Comparison of ENCODE assay signal across 6 worm cellular contexts in genomic region chrV:10859048-10859637, ce11.
TF ChIP-seq lines count a peak whose summit lies in the region.

No protein-coding gene starts in this region.

TF ChIP-seq in whole organism, L1 larva, 84 proteins besides CTCF, POLR2A, EP300 and RAD21 (continues in another document):
- TF ChIP-seq lin-14 (GFP tag; optimal IDR thresholded peaks at IDR 0.05; lab: Kevin White, UChicago), result peak; percentile 57
- TF ChIP-seq lin-35 (GFP tag; optimal IDR thresholded peaks at IDR 0.05; lab: Kevin White, UChicago), result peak in 1 of 2 experiments; percentile 49
- no peak for TF ChIP-seq alr-1 (tag; optimal IDR thresholded peaks at IDR 0.05; lab: Kevin White, UChicago; ENCODE audit: borderline replicate concordance)
- TF ChIP-seq mdl-1 (tag; optimal IDR thresholded peaks at IDR 0.05; lab: Kevin White, UChicago), result peak in 1 of 2 experiments; percentile 24
- TF ChIP-seq nhr-85 (tag; lab: Kevin White, UChicago), result peak; percentile 88
- TF ChIP-seq snu-23 (GFP tag; optimal IDR thresholded peaks at IDR 0.05; lab: Kevin White, UChicago), result peak; percentile 43
- TF ChIP-seq nhr-20 (tag; optimal IDR thresholded peaks at IDR 0.05; lab: Kevin White, UChicago), result peak; percentile 45
- no peak for TF ChIP-seq pag-3 (tag; optimal IDR thresholded peaks at IDR 0.05; lab: Kevin White, UChicago; ENCODE audit: borderline replicate concordance, insufficient read depth)
- TF ChIP-seq blmp-1 (tag; optimal IDR thresholded peaks at IDR 0.05; lab: Kevin White, UChicago), result peak; percentile 76
- TF ChIP-seq nhr-90 (tag; optimal IDR thresholded peaks at IDR 0.05; lab: Kevin White, UChicago; ENCODE audit: poor library complexity), result peak; percentile 21
- no peak for TF ChIP-seq efl-1 (optimal IDR thresholded peaks at IDR 0.05; lab: Kevin White, UChicago)
- TF ChIP-seq efl-1 (GFP tag; optimal IDR thresholded peaks at IDR 0.05 in 1 of 2; lab: Kevin White, UChicago), result peak in 1 of 2 experiments; percentile 75
- peak; percentile 46 for TF ChIP-seq nhr-71 (tag; optimal IDR thresholded peaks at IDR 0.05; lab: Kevin White, UChicago)
- TF ChIP-seq lsy-2 (tag; optimal IDR thresholded peaks at IDR 0.05; lab: Kevin White, UChicago), result no peak

TF ChIP-seq in whole organism, L2 larva, 48 proteins besides CTCF, POLR2A, EP300 and RAD21:
- TF ChIP-seq nhr-129 (tag; optimal IDR thresholded peaks at IDR 0.05; lab: Kevin White, UChicago) (peak; percentile 47), ZK546.5 (tag; optimal IDR thresholded peaks at IDR 0.05; lab: Kevin White, UChicago) (no peak), unc-55 (GFP tag; optimal IDR thresholded peaks at IDR 0.05; lab: Kevin White, UChicago) (no peak), nhr-237 (tag; optimal IDR thresholded peaks at IDR 0.05; lab: Kevin White, UChicago) (no peak), F13H6.1 (tag; optimal IDR thresholded peaks at IDR 0.05; lab: Kevin White, UChicago) (peak; percentile 18), crh-2 (tag; optimal IDR thresholded peaks at IDR 0.05; lab: Kevin White, UChicago) (no peak), nhr-25 (tag; optimal IDR thresholded peaks at IDR 0.05; lab: Kevin White, UChicago) (peak; percentile 56), blmp-1 (tag; optimal IDR thresholded peaks at IDR 0.05; lab: Kevin White, UChicago; ENCODE audit: insufficient read depth) (no peak), lsy-2 (tag; optimal IDR thresholded peaks at IDR 0.05; lab: Kevin White, UChicago) (no peak)

TF ChIP-seq in whole organism, L3 larva, 47 proteins besides CTCF, POLR2A, EP300 and RAD21 (continues in another document):
- TF ChIP-seq egl-27 (tag; optimal IDR thresholded peaks at IDR 0.05; lab: Kevin White, UChicago) (no peak), nhr-12 (tag; optimal IDR thresholded peaks at IDR 0.05; lab: Kevin White, UChicago) (no peak), ztf-4 (tag; optimal IDR thresholded peaks at IDR 0.05; lab: Kevin White, UChicago) (no peak), snpc-4 (tag; optimal IDR thresholded peaks at IDR 0.05; lab: Kevin White, UChicago) (no peak), ztf-11 (tag; optimal IDR thresholded peaks at IDR 0.05; lab: Kevin White, UChicago) (no peak), nhr-23 (tag; optimal IDR thresholded peaks at IDR 0.05; lab: Kevin White, UChicago) (peak; percentile 26), ceh-16 (tag; optimal IDR thresholded peaks at IDR 0.05; lab: Kevin White, UChicago) (no peak), ama-1 (optimal IDR thresholded peaks at IDR 0.05; lab: Kevin White, UChicago) (no peak), pha-4 (tag; optimal IDR thresholded peaks at IDR 0.05; lab: Kevin White, UChicago) (peak; percentile 22), ceh-9 (tag; optimal IDR thresholded peaks at IDR 0.05; lab: Kevin White, UChicago) (no peak), nhr-28 (tag; optimal IDR thresholded peaks at IDR 0.05; lab: Kevin White, UChicago) (no peak), skn-1 (tag; optimal IDR thresholded peaks at IDR 0.05; lab: Kevin White, UChicago) (no peak), nhr-43 (tag; optimal IDR thresholded peaks at IDR 0.05; lab: Kevin White, UChicago; ENCODE audit: poor library complexity, severe bottlenecking) (peak; percentile 32), mdl-1 (tag; optimal IDR thresholded peaks at IDR 0.05; lab: Kevin White, UChicago) (no peak), elt-2 (tag; optimal IDR thresholded peaks at IDR 0.05; lab: Kevin White, UChicago) (peak; percentile 53), ceh-28 (tag; optimal IDR thresholded peaks at IDR 0.05; lab: Kevin White, UChicago) (no peak), mml-1 (tag; optimal IDR thresholded peaks at IDR 0.05; lab: Kevin White, UChicago) (no peak), daf-12 (tag; optimal IDR thresholded peaks at IDR 0.05; lab: Kevin White, UChicago) (no peak)

TF ChIP-seq in whole organism, L4 larva, 104 proteins besides CTCF, POLR2A, EP300 and RAD21 (continues in another document):
- TF ChIP-seq dmd-6 (GFP tag; IDR thresholded peaks at IDR 0.05; lab: Robert Waterston, UW) (peak; percentile 84), aly-2 (tag; optimal IDR thresholded peaks at IDR 0.05; lab: Kevin White, UChicago) (no peak), aha-1 (tag; lab: Kevin White, UChicago) (peak; percentile 80), snpc-4 (tag; optimal IDR thresholded peaks at IDR 0.05; lab: Kevin White, UChicago) (no peak), hmg-1.1 (GFP tag; IDR thresholded peaks at IDR 0.05; lab: Robert Waterston, UW) (no peak), T20F7.1 (GFP tag; optimal IDR thresholded peaks at IDR 0.05; lab: Kevin White, UChicago) (no peak), mxl-3 (GFP tag; optimal IDR thresholded peaks at IDR 0.05; lab: Kevin White, UChicago) (peak; percentile 32), F26F4.8 (GFP tag; conservative IDR thresholded peaks at IDR 0.05; lab: Robert Waterston, UW) (no peak), hlh-30 (tag; optimal IDR thresholded peaks at IDR 0.05; lab: Kevin White, UChicago; ENCODE audit: insufficient read depth) (peak; percentile 73), lsy-2 (tag; optimal IDR thresholded peaks at IDR 0.05; lab: Kevin White, UChicago) (no peak), mep-1 (tag; optimal IDR thresholded peaks at IDR 0.05; lab: Kevin White, UChicago) (no peak), Y75B8A.6 (GFP tag; IDR thresholded peaks at IDR 0.05; lab: Robert Waterston, UW) (no peak), dve-1 (tag; optimal IDR thresholded peaks at IDR 0.05; lab: Kevin White, UChicago; ENCODE audit: insufficient read depth) (peak; percentile 9), cey-2 (tag; optimal IDR thresholded peaks at IDR 0.05; lab: Kevin White, UChicago; ENCODE audit: borderline replicate concordance, insufficient read depth) (no peak), nhr-25 (tag; optimal IDR thresholded peaks at IDR 0.05; lab: Kevin White, UChicago; ENCODE audit: borderline replicate concordance, insufficient read depth) (no peak), F10B5.3 (tag; optimal IDR thresholded peaks at IDR 0.05; lab: Kevin White, UChicago) (no peak), pha-4 (GFP tag; IDR thresholded peaks at IDR 0.05; lab: Robert Waterston, UW) (no peak), pha-4 (tag; optimal IDR thresholded peaks at IDR 0.05; lab: Kevin White, UChicago) (no peak)

TF ChIP-seq in whole organism, late embryonic, 69 proteins besides CTCF, POLR2A, EP300 and RAD21:
- TF ChIP-seq hlh-13 (GFP tag; optimal IDR thresholded peaks at IDR 0.05; lab: Kevin White, UChicago), result no peak
- TF ChIP-seq hlh-30 (tag; optimal IDR thresholded peaks at IDR 0.05; lab: Kevin White, UChicago; ENCODE audit: insufficient read depth), result peak; percentile 1
TF ChIP-seq in whole organism, late embryonic: peak in this region for 1.

TF ChIP-seq in whole organism, young adult, 124 proteins besides CTCF, POLR2A, EP300 and RAD21:
- TF ChIP-seq hlh-12 (tag; optimal IDR thresholded peaks at IDR 0.05; lab: Kevin White, UChicago) (no peak), unc-62 (GFP tag; optimal IDR thresholded peaks at IDR 0.05; lab: Kevin White, UChicago) (peak; percentile 37), nhr-80 (tag; optimal IDR thresholded peaks at IDR 0.05; lab: Kevin White, UChicago) (peak; percentile 18), hmg-1.2 (GFP tag; IDR thresholded peaks at IDR 0.05; lab: Robert Waterston, UW) (0 out of 2 replicates have a peak, but pooled peaks have one; percentile 16)
TF ChIP-seq in whole organism, young adult: peak in this region for 3.
